Fruit fly (Drosophila melanogaster) whole organism, embryonic: Measurements from ENCODE around the gene eIF2alpha.
A peak's percentile ranks its signal among the peaks of the same experiment; 100 is the strongest.

Experiments used
- Asciz ChIP-seq: fragments of 200-800 bp; sonication (Bioruptor generic); optimal IDR thresholded peaks from 2 replicates; lab custom pipeline; 2017; ENCODE audit warnings: missing biosample characterization, mild to moderate bottlenecking, missing genetic modification characterization, missing genetic modification reagents
- CG10274 ChIP-seq: fragments of 200-800 bp; sonication (Bioruptor generic); optimal IDR thresholded peaks from 3 replicates; lab custom pipeline; 2017; ENCODE audit warnings: missing biosample characterization, mild to moderate bottlenecking, missing genetic modification characterization
- CG10366 ChIP-seq: fragments of 200-800 bp; sonication (Bioruptor generic); IDR thresholded peaks from 2 replicates; pipeline ENCODE4 v1.3.6; 2022; ENCODE audit warnings: missing biosample characterization, missing genetic modification characterization
- CG10543 ChIP-seq: fragments of 200-800 bp; sonication (Bioruptor generic); optimal IDR thresholded peaks from 3 replicates; lab custom pipeline; 2017; ENCODE audit warnings: missing biosample characterization, mild to moderate bottlenecking, missing genetic modification characterization, moderate library complexity
- CG12299 ChIP-seq: fragments of 200-800 bp; sonication (Bioruptor generic); optimal IDR thresholded peaks from 2 replicates; lab custom pipeline; 2018; ENCODE audit warnings: missing biosample characterization, mild to moderate bottlenecking, missing genetic modification characterization
- CG12659 ChIP-seq: fragments of 200-800 bp; sonication (Bioruptor generic); optimal IDR thresholded peaks from 3 replicates; lab custom pipeline; 2017; ENCODE audit warnings: mild to moderate bottlenecking, missing biosample characterization, missing genetic modification reagents, missing genetic modification characterization
- CG13296 ChIP-seq: fragments of 200-800 bp; sonication (Bioruptor generic); optimal IDR thresholded peaks from 3 replicates; lab custom pipeline; 2018; ENCODE audit warnings: missing biosample characterization, mild to moderate bottlenecking, missing genetic modification characterization
- CG13424 ChIP-seq: fragments of 200-800 bp; sonication (Bioruptor generic); optimal IDR thresholded peaks from 2 replicates; lab custom pipeline; 2019; ENCODE audit warnings: missing biosample characterization, mild to moderate bottlenecking, missing genetic modification characterization, moderate library complexity
- CG17361 ChIP-seq: fragments of 200-800 bp; sonication (Bioruptor generic); IDR thresholded peaks from 3 replicates; pipeline ENCODE4 v1.3.6; 2022; ENCODE audit warnings: missing biosample characterization, missing genetic modification characterization
- CG17385 ChIP-seq: fragments of 200-800 bp; sonication (Bioruptor generic); optimal IDR thresholded peaks from 3 replicates; lab custom pipeline; 2018; ENCODE audit warnings: missing biosample characterization, mild to moderate bottlenecking, missing genetic modification characterization
- CG17829 ChIP-seq: fragments of 200-800 bp; optimal IDR thresholded peaks from 2 replicates; lab custom pipeline; 2019; ENCODE audit warnings: missing biosample characterization, mild to moderate bottlenecking, missing genetic modification characterization, moderate library complexity
- CG18262 ChIP-seq: fragments of 200-800 bp; optimal IDR thresholded peaks from 3 replicates; lab custom pipeline; 2019; ENCODE audit warnings: missing biosample characterization, mild to moderate bottlenecking, missing genetic modification characterization, moderate library complexity
- CG18599 ChIP-seq: fragments of 200-800 bp; sonication (Bioruptor generic); optimal IDR thresholded peaks from 3 replicates; lab custom pipeline; 2017; ENCODE audit warnings: missing biosample characterization, missing genetic modification characterization, mild to moderate bottlenecking, moderate library complexity, missing genetic modification reagents
- CG2712 ChIP-seq: fragments of 200-800 bp; optimal IDR thresholded peaks from 3 replicates; lab custom pipeline; 2019; ENCODE audit warnings: missing biosample characterization, mild to moderate bottlenecking, missing genetic modification characterization, moderate library complexity
- CG31365 ChIP-seq: fragments of 200-800 bp; sonication (Bioruptor generic); optimal IDR thresholded peaks from 2 replicates; lab custom pipeline; 2018; ENCODE audit warnings: missing biosample characterization, mild to moderate bottlenecking, missing genetic modification characterization
- CG34376 ChIP-seq: fragments of 200-800 bp; sonication (Bioruptor generic); optimal IDR thresholded peaks from 2 replicates; lab custom pipeline; 2018; ENCODE audit warnings: missing biosample characterization, mild to moderate bottlenecking, missing genetic modification characterization
- CG3847 ChIP-seq: fragments of 200-800 bp; sonication (Bioruptor generic); IDR thresholded peaks from 2 replicates; pipeline ENCODE4 v1.3.6; 2022; ENCODE audit warnings: missing biosample characterization, missing genetic modification characterization
- CG6791 ChIP-seq: fragments of 200-800 bp; sonication (Bioruptor generic); IDR thresholded peaks from 3 replicates; pipeline ENCODE4 v1.3.6; 2022; ENCODE audit warnings: missing biosample characterization, missing genetic modification characterization; ENCODE audit not compliant: partially characterized antibody
- CG6854 ChIP-seq: fragments of 200-800 bp; sonication (Bioruptor generic); optimal IDR thresholded peaks from 3 replicates; lab custom pipeline; 2017; ENCODE audit warnings: missing biosample characterization, mild to moderate bottlenecking, missing genetic modification characterization
- CG7271 ChIP-seq: fragments of 200-800 bp; sonication (Bioruptor generic); optimal IDR thresholded peaks from 2 replicates; lab custom pipeline; 2018; ENCODE audit warnings: missing biosample characterization, mild to moderate bottlenecking, missing genetic modification characterization, moderate library complexity
- CG7372 ChIP-seq: fragments of 200-800 bp; sonication (Bioruptor generic); IDR thresholded peaks from 2 replicates; pipeline ENCODE4 v1.3.6; 2022; ENCODE audit warnings: missing biosample characterization, missing genetic modification characterization
- CG8924 ChIP-seq: fragments of 200-800 bp; optimal IDR thresholded peaks from 3 replicates; lab custom pipeline; 2019; ENCODE audit warnings: missing biosample characterization, mild to moderate bottlenecking, missing genetic modification characterization, moderate library complexity
- CHES-1-like ChIP-seq: fragments of 200-800 bp; sonication (Bioruptor generic); optimal IDR thresholded peaks from 2 replicates; lab custom pipeline; 2016; ENCODE audit warnings: missing biosample characterization, missing genetic modification characterization
- Chrac-16 ChIP-seq: fragments of 200-800 bp; sonication (Bioruptor generic); optimal IDR thresholded peaks from 3 replicates; lab custom pipeline; 2016; ENCODE audit warnings: missing biosample characterization, missing genetic modification characterization
- CrebB ChIP-seq: fragments of 200-800 bp; sonication (Bioruptor generic); optimal IDR thresholded peaks from 3 replicates; lab custom pipeline; 2018; ENCODE audit warnings: missing biosample characterization, mild to moderate bottlenecking, missing genetic modification characterization
- Drgx ChIP-seq: fragments of 200-800 bp; sonication (Bioruptor generic); IDR thresholded peaks from 2 replicates; pipeline ENCODE4 v1.3.6; 2022; ENCODE audit warnings: missing biosample characterization, missing genetic modification characterization
- Fer3 ChIP-seq: fragments of 200-800 bp; sonication (Bioruptor generic); optimal IDR thresholded peaks from 2 replicates; lab custom pipeline; 2018; ENCODE audit warnings: missing biosample characterization, mild to moderate bottlenecking, missing genetic modification characterization, moderate library complexity
- Hmx ChIP-seq: fragments of 200-800 bp; sonication (Bioruptor generic); optimal IDR thresholded peaks from 2 replicates; lab custom pipeline; 2016; ENCODE audit warnings: missing biosample characterization, missing genetic modification characterization
- Hr3 ChIP-seq: fragments of 200-800 bp; sonication (Bioruptor generic); optimal IDR thresholded peaks from 3 replicates; lab custom pipeline; 2016; ENCODE audit warnings: missing biosample characterization, missing genetic modification characterization
- Med ChIP-seq: fragments of 200-800 bp; sonication (Bioruptor generic); peaks from one replicate; lab custom pipeline; 2016; ENCODE audit warnings: missing biosample characterization, missing genetic modification characterization, mild to moderate bottlenecking, inconsistent platforms, moderate library complexity
- Oli ChIP-seq: fragments of 200-800 bp; sonication (Bioruptor generic); optimal IDR thresholded peaks from 2 replicates; lab custom pipeline; 2018; ENCODE audit warnings: missing biosample characterization, mild to moderate bottlenecking, missing genetic modification characterization, moderate library complexity
- Sox102F ChIP-seq: fragments of 200-800 bp; sonication (Bioruptor generic); optimal IDR thresholded peaks from 2 replicates; lab custom pipeline; 2018; ENCODE audit warnings: missing biosample characterization, mild to moderate bottlenecking, missing genetic modification characterization, moderate library complexity
- TFAM ChIP-seq: fragments of 200-800 bp; sonication (Bioruptor generic); optimal IDR thresholded peaks from 2 replicates; lab custom pipeline; 2017; ENCODE audit warnings: missing biosample characterization, missing genetic modification characterization, inconsistent platforms
- emc ChIP-seq: fragments of 200-800 bp; sonication (Bioruptor generic); optimal IDR thresholded peaks from 2 replicates; lab custom pipeline; 2016; ENCODE audit warnings: missing biosample characterization, missing genetic modification characterization
- exex ChIP-seq: fragments of 200-800 bp; sonication (Bioruptor generic); optimal IDR thresholded peaks from 4 replicates; lab custom pipeline; 2018; ENCODE audit warnings: missing biosample characterization, mild to moderate bottlenecking, missing genetic modification characterization, moderate library complexity
- fru ChIP-seq: fragments of >200 bp; optimal IDR thresholded peaks from 2 replicates; lab custom pipeline; 2017
- gem ChIP-seq: fragments of 200-800 bp; sonication (Bioruptor generic); optimal IDR thresholded peaks from 2 replicates; lab custom pipeline; 2019; ENCODE audit warnings: missing biosample characterization, mild to moderate bottlenecking, missing genetic modification characterization, moderate library complexity
- grau ChIP-seq: fragments of 200-800 bp; optimal IDR thresholded peaks from 3 replicates; lab custom pipeline; 2019; ENCODE audit warnings: missing biosample characterization, mild to moderate bottlenecking, missing genetic modification characterization, moderate library complexity
- hkb ChIP-seq, 2 experiments: fragments of 200-800 bp in 1 of 2; fragments of >200 bp in 1 of 2; sonication (Bioruptor generic) in 1 of 2; IDR thresholded peaks in 1 of 2; optimal IDR thresholded peaks in 1 of 2; 2 replicates each; pipeline versions ENCODE4 v1.3.6 to Lab custom; 2017 to 2022; ENCODE audit warnings: missing biosample characterization in 1 of 2, missing genetic modification characterization in 1 of 2
- lab ChIP-seq: fragments of 200-800 bp; sonication (Bioruptor generic); optimal IDR thresholded peaks from 3 replicates; lab custom pipeline; 2017; ENCODE audit warnings: missing biosample characterization, missing genetic modification characterization, mild to moderate bottlenecking, moderate library complexity, missing genetic modification reagents
- nmo ChIP-seq: fragments of 200-800 bp; sonication (Bioruptor generic); optimal IDR thresholded peaks from 2 replicates; lab custom pipeline; 2018; ENCODE audit warnings: missing biosample characterization, mild to moderate bottlenecking, missing genetic modification characterization, moderate library complexity
- otp ChIP-seq: fragments of 200-800 bp; sonication (Bioruptor generic); IDR thresholded peaks from 3 replicates; pipeline ENCODE4, ENCODE4 v1.3.6; 2022; ENCODE audit warnings: missing biosample characterization, missing genetic modification characterization
- prd ChIP-seq, 3 experiments: fragments of >200 bp in 2 of 3; fragments of 200-800 bp in 1 of 3; sonication (Bioruptor generic) in 1 of 3; optimal IDR thresholded peaks in 2 of 3; IDR thresholded peaks in 1 of 3; 2 replicates in 2 of 3; 3 replicates in 1 of 3; pipeline versions ENCODE4 v1.3.6 to Lab custom; 2017 to 2022; ENCODE audit warnings: missing biosample characterization in 1 of 3, missing genetic modification characterization in 1 of 3
- rib ChIP-seq: fragments of 200-800 bp; sonication (Bioruptor generic); IDR thresholded peaks from 2 replicates; pipeline ENCODE4 v1.3.6; 2022; ENCODE audit warnings: missing biosample characterization, missing genetic modification characterization
- sima ChIP-seq: fragments of 200-800 bp; sonication (Bioruptor generic); optimal IDR thresholded peaks from 2 replicates; lab custom pipeline; 2016; ENCODE audit warnings: missing biosample characterization, missing genetic modification characterization
- sug ChIP-seq: fragments of 200-800 bp; optimal IDR thresholded peaks from 2 replicates; lab custom pipeline; 2019; ENCODE audit warnings: missing biosample characterization, mild to moderate bottlenecking, missing genetic modification characterization, moderate library complexity
- zf30C ChIP-seq: fragments of 200-800 bp; sonication (Bioruptor generic); optimal IDR thresholded peaks from 3 replicates; lab custom pipeline; 2018; ENCODE audit warnings: missing biosample characterization, mild to moderate bottlenecking, missing genetic modification characterization

The eIF2alpha gene

dm6 chrX:16414451-16415368, 32.1 kb downstream of the eIF2alpha start, which contains the start of gene Traf-like (continued):
- TF ChIP-seq sug (tag; lab: Kevin White, UChicago) (peak; percentile 49), Drgx (GFP tag; lab: Robert Waterston, UW) (no peak), CG3847 (GFP tag; lab: Robert Waterston, UW) (no peak), Oli (tag; lab: Kevin White, UChicago) (peak; percentile 29), nmo (peak; percentile 34), grau (tag; lab: Kevin White, UChicago) (peak; percentile 14), CHES-1-like (GFP tag; lab: Kevin White, UChicago) (no peak), Med (peak; percentile 79), lab (GFP tag; lab: Kevin White, UChicago) (peak; percentile 45), Asciz (GFP tag; lab: Kevin White, UChicago) (peak; percentile 14), Fer3 (tag; lab: Kevin White, UChicago) (no peak), CG12299 (tag; lab: Kevin White, UChicago) (no peak), gem (tag; lab: Kevin White, UChicago) (no peak), rib (GFP tag; lab: Robert Waterston, UW) (no peak), CG8924 (peak; percentile 22), Chrac-16 (no peak), emc (no peak), CG17361 (GFP tag; lab: Robert Waterston, UW) (no peak), Hr3 (GFP tag; lab: Kevin White, UChicago) (peak; percentile 61), hkb (optimal IDR thresholded peaks at IDR 0.05; lab: Kevin White, UChicago) (no peak), hkb (GFP tag; IDR thresholded peaks at IDR 0.05; lab: Robert Waterston, UW) (0 out of 2 replicates have a peak, but pooled peaks have one; percentile 29), CG7271 (no peak), CG12659 (GFP tag; lab: Kevin White, UChicago) (no peak), zf30C (GFP tag; lab: Kevin White, UChicago) (peak; percentile 16), CG18262 (tag; lab: Kevin White, UChicago) (peak; percentile 12), CG13296 (GFP tag; lab: Kevin White, UChicago) (no peak), CG17829 (tag; lab: Kevin White, UChicago) (peak; percentile 1), CG10274 (GFP tag; lab: Kevin White, UChicago) (peak; percentile 5), CrebB (tag; lab: Kevin White, UChicago) (no peak), otp (GFP tag; lab: Robert Waterston, UW) (no peak), sima (no peak), exex (tag; lab: Kevin White, UChicago) (peak; percentile 64), Sox102F (GFP tag; lab: Kevin White, UChicago) (peak; percentile 52), CG2712 (tag; lab: Kevin White, UChicago) (peak; percentile 8), CG10543 (peak; percentile 79), prd (optimal IDR thresholded peaks at IDR 0.05; lab: Kevin White, UChicago) (no peak), prd (GFP tag; IDR thresholded peaks at IDR 0.05; lab: Robert Waterston, UW) (peak; percentile 8; the same call in 1 of the 3 replicates), fru (no peak), CG7372 (GFP tag; lab: Robert Waterston, UW) (no peak), TFAM (GFP tag; lab: Kevin White, UChicago) (no peak), Hmx (GFP tag; lab: Kevin White, UChicago) (no peak), CG6854 (GFP tag; lab: Kevin White, UChicago) (no peak), CG17385 (GFP tag; lab: Kevin White, UChicago) (peak; percentile 9), CG6791 (GFP tag; lab: Robert Waterston, UW) (no peak), CG13424 (tag; lab: Kevin White, UChicago) (peak; percentile 47), CG10366 (GFP tag; lab: Robert Waterston, UW) (peak; percentile 40; the same call in 1 of the 2 replicates), CG31365 (no peak), CG18599 (peak; percentile 17), CG34376 (GFP tag; lab: Kevin White, UChicago) (peak; percentile 67)
